Fruit fly (Drosophila melanogaster) whole organism, embryonic: ENCODE measurements around the gene CG1840.
A peak's percentile ranks its signal among the peaks of the same experiment; 100 is the strongest.

Source experiments
- Atf3 ChIP-seq: fragments of 200-800 bp; sonication (Bioruptor generic); optimal IDR thresholded peaks from 3 replicates; lab custom pipeline; 2016; ENCODE audit warnings: missing biosample characterization, missing genetic modification characterization
- CG10366 ChIP-seq: fragments of 200-800 bp; sonication (Bioruptor generic); IDR thresholded peaks from 2 replicates; pipeline ENCODE4 v1.3.6; 2022; ENCODE audit warnings: missing biosample characterization, missing genetic modification characterization
- CG10462 ChIP-seq: fragments of 200-800 bp; sonication (Bioruptor generic); optimal IDR thresholded peaks from 2 replicates; lab custom pipeline; 2016; ENCODE audit warnings: missing biosample characterization, missing genetic modification characterization
- CG13287 ChIP-seq: fragments of 200-800 bp; sonication (Bioruptor generic); IDR thresholded peaks from 2 replicates; pipeline ENCODE4 v1.3.6; 2022; ENCODE audit warnings: missing biosample characterization, missing genetic modification characterization; ENCODE audit not compliant: partially characterized antibody
- CG13624 ChIP-seq: fragments of 200-800 bp; sonication (Bioruptor generic); optimal IDR thresholded peaks from 2 replicates; lab custom pipeline; 2016; ENCODE audit warnings: missing biosample characterization, missing genetic modification characterization
- CG1602 ChIP-seq: fragments of 200-800 bp; sonication (Bioruptor generic); optimal IDR thresholded peaks from 3 replicates; lab custom pipeline; 2016; ENCODE audit warnings: missing biosample characterization, missing genetic modification characterization
- CG16813 ChIP-seq: fragments of 200-800 bp; sonication (Bioruptor generic); IDR thresholded peaks from 3 replicates; pipeline ENCODE4 v1.3.6; 2022; ENCODE audit warnings: missing biosample characterization, missing genetic modification characterization; ENCODE audit not compliant: partially characterized antibody
- CG18476 ChIP-seq: fragments of 200-800 bp; sonication (Bioruptor generic); optimal IDR thresholded peaks from 2 replicates; lab custom pipeline; 2016; ENCODE audit warnings: missing biosample characterization, mild to moderate bottlenecking, missing genetic modification characterization
- CG18599 ChIP-seq: fragments of 200-800 bp; sonication (Bioruptor generic); optimal IDR thresholded peaks from 3 replicates; lab custom pipeline; 2017; ENCODE audit warnings: missing biosample characterization, missing genetic modification characterization, mild to moderate bottlenecking, moderate library complexity, missing genetic modification reagents
- CG32532 ChIP-seq: fragments of 200-800 bp; sonication (Bioruptor generic); IDR thresholded peaks from 2 replicates; pipeline ENCODE4 v1.3.6; 2022; ENCODE audit warnings: missing biosample characterization, missing genetic modification characterization
- CG33557 ChIP-seq: fragments of 200-800 bp; sonication (Bioruptor generic); optimal IDR thresholded peaks from 2 replicates; lab custom pipeline; 2019; ENCODE audit warnings: missing biosample characterization, mild to moderate bottlenecking, missing genetic modification characterization, moderate library complexity
- CG34376 ChIP-seq: fragments of 200-800 bp; sonication (Bioruptor generic); optimal IDR thresholded peaks from 2 replicates; lab custom pipeline; 2018; ENCODE audit warnings: missing biosample characterization, mild to moderate bottlenecking, missing genetic modification characterization
- CG3847 ChIP-seq: fragments of 200-800 bp; sonication (Bioruptor generic); IDR thresholded peaks from 2 replicates; pipeline ENCODE4 v1.3.6; 2022; ENCODE audit warnings: missing biosample characterization, missing genetic modification characterization
- CG42726 ChIP-seq: fragments of 200-800 bp; sonication (Bioruptor generic); IDR thresholded peaks from 2 replicates; pipeline ENCODE4 v1.3.6; 2022; ENCODE audit warnings: missing biosample characterization, missing genetic modification characterization; ENCODE audit not compliant: partially characterized antibody
- CG4617 ChIP-seq: fragments of 200-800 bp; sonication (Bioruptor generic); optimal IDR thresholded peaks from 3 replicates; lab custom pipeline; 2016; ENCODE audit warnings: missing biosample characterization, missing genetic modification characterization, borderline replicate concordance
- CG6272 ChIP-seq: fragments of 200-800 bp; sonication (Bioruptor generic); IDR thresholded peaks from 2 replicates; pipeline ENCODE4 v1.3.6; 2022; ENCODE audit warnings: missing biosample characterization, missing genetic modification characterization
- CG6791 ChIP-seq: fragments of 200-800 bp; sonication (Bioruptor generic); IDR thresholded peaks from 3 replicates; pipeline ENCODE4 v1.3.6; 2022; ENCODE audit warnings: missing biosample characterization, missing genetic modification characterization; ENCODE audit not compliant: partially characterized antibody
- CG7372 ChIP-seq: fragments of 200-800 bp; sonication (Bioruptor generic); IDR thresholded peaks from 2 replicates; pipeline ENCODE4 v1.3.6; 2022; ENCODE audit warnings: missing biosample characterization, missing genetic modification characterization
- CG8944 ChIP-seq: fragments of 200-800 bp; sonication (Bioruptor generic); optimal IDR thresholded peaks from 3 replicates; lab custom pipeline; 2016; ENCODE audit warnings: missing biosample characterization, missing genetic modification characterization
- CrebB ChIP-seq: fragments of 200-800 bp; sonication (Bioruptor generic); optimal IDR thresholded peaks from 3 replicates; lab custom pipeline; 2018; ENCODE audit warnings: missing biosample characterization, mild to moderate bottlenecking, missing genetic modification characterization
- Eip74EF ChIP-seq, 2 experiments: fragments of 200-800 bp in 1 of 2; fragments of >200 bp in 1 of 2; sonication (Bioruptor generic) in 1 of 2; optimal IDR thresholded peaks; 2 replicates each; lab custom pipeline; 2017 to 2019; ENCODE audit warnings: missing biosample characterization in 2 of 2, missing genetic modification characterization in 2 of 2, mild to moderate bottlenecking in 1 of 2, moderate library complexity in 1 of 2
- Ets97D ChIP-seq: fragments of 200-800 bp; sonication (Bioruptor generic); optimal IDR thresholded peaks from 3 replicates; lab custom pipeline; 2016; ENCODE audit warnings: missing biosample characterization, missing genetic modification characterization
- H15 ChIP-seq: fragments of 200-800 bp; sonication (Bioruptor generic); IDR thresholded peaks from 3 replicates; pipeline ENCODE4 v1.3.6; 2022; ENCODE audit warnings: missing biosample characterization, missing genetic modification characterization
- HLH54F ChIP-seq: fragments of 200-800 bp; sonication (Bioruptor generic); optimal IDR thresholded peaks from 3 replicates; lab custom pipeline; 2016; ENCODE audit warnings: missing biosample characterization, missing genetic modification characterization
- Lpt ChIP-seq: fragments of >200 bp; optimal IDR thresholded peaks from 2 replicates; lab custom pipeline; 2018; ENCODE audit warnings: missing biosample characterization, missing genetic modification characterization
- MESR4 ChIP-seq: fragments of 200-800 bp; sonication (Bioruptor generic); optimal IDR thresholded peaks from 2 replicates; lab custom pipeline; 2018; ENCODE audit warnings: missing biosample characterization, mild to moderate bottlenecking, missing genetic modification characterization, moderate library complexity
- Opbp ChIP-seq: fragments of 200-800 bp; sonication (Bioruptor generic); IDR thresholded peaks from 3 replicates; pipeline ENCODE4 v1.3.6; 2022; ENCODE audit warnings: missing biosample characterization, missing genetic modification characterization; ENCODE audit not compliant: partially characterized antibody
- Pdp1 ChIP-seq, 2 experiments: fragments of 200-800 bp; sonication (Bioruptor generic); optimal IDR thresholded peaks; 3 replicates each; lab custom pipeline; 2016; ENCODE audit warnings: missing biosample characterization in 2 of 2, missing genetic modification characterization in 2 of 2, mild to moderate bottlenecking in 1 of 2, moderate library complexity in 1 of 2
- Rfx ChIP-seq: fragments of 200-800 bp; sonication (Bioruptor generic); IDR thresholded peaks from 2 replicates; pipeline ENCODE4 v1.3.6; 2022; ENCODE audit warnings: missing biosample characterization, missing genetic modification characterization
- Scr ChIP-seq: fragments of 200-800 bp; sonication (Bioruptor generic); IDR thresholded peaks from 2 replicates; pipeline ENCODE4 v1.3.6; 2022; ENCODE audit warnings: missing biosample characterization, missing genetic modification characterization; ENCODE audit not compliant: partially characterized antibody
- Spps ChIP-seq: fragments of 200-800 bp; sonication (Bioruptor generic); optimal IDR thresholded peaks from 2 replicates; lab custom pipeline; 2018; ENCODE audit warnings: missing biosample characterization, mild to moderate bottlenecking, missing genetic modification characterization
- Stat92E ChIP-seq, 3 experiments: fragments of >200 bp in 2 of 3; fragments of 200-800 bp in 1 of 3; sonication (Bioruptor generic) in 1 of 3; optimal IDR thresholded peaks; 2 replicates each; lab custom pipeline; 2017 to 2019; ENCODE audit warnings: missing biosample characterization in 3 of 3, missing genetic modification characterization in 3 of 3, mild to moderate bottlenecking in 1 of 3, moderate library complexity in 1 of 3
- Vsx1 ChIP-seq: fragments of 200-800 bp; sonication (Bioruptor generic); optimal IDR thresholded peaks from 2 replicates; lab custom pipeline; 2017; ENCODE audit warnings: missing biosample characterization, mild to moderate bottlenecking, missing genetic modification characterization, missing genetic modification reagents
- chif ChIP-seq, 2 experiments: fragments of 200-800 bp; sonication (Bioruptor generic); optimal IDR thresholded peaks; 3 replicates each; lab custom pipeline; 2016; ENCODE audit warnings: missing biosample characterization in 2 of 2, missing genetic modification characterization in 2 of 2
- dpn ChIP-seq, 2 experiments: fragments of 200-800 bp; sonication (Bioruptor generic); optimal IDR thresholded peaks; 3 replicates each; lab custom pipeline; 2016; ENCODE audit warnings: missing biosample characterization in 2 of 2, missing genetic modification characterization in 2 of 2
- gcm ChIP-seq: fragments of 200-800 bp; sonication (Bioruptor generic); optimal IDR thresholded peaks from 2 replicates; lab custom pipeline; 2019; ENCODE audit warnings: missing biosample characterization, mild to moderate bottlenecking, missing genetic modification characterization, moderate library complexity
- knrl ChIP-seq: fragments of 200-800 bp; sonication (Bioruptor generic); IDR thresholded peaks from 3 replicates; pipeline ENCODE4 v1.3.6; 2022; ENCODE audit warnings: missing biosample characterization, missing genetic modification characterization; ENCODE audit not compliant: partially characterized antibody
- lilli ChIP-seq: fragments of 200-800 bp; sonication (Bioruptor generic); optimal IDR thresholded peaks from 3 replicates; lab custom pipeline; 2016; ENCODE audit warnings: missing biosample characterization, missing genetic modification characterization
- nmo ChIP-seq: fragments of 200-800 bp; sonication (Bioruptor generic); optimal IDR thresholded peaks from 2 replicates; lab custom pipeline; 2018; ENCODE audit warnings: missing biosample characterization, mild to moderate bottlenecking, missing genetic modification characterization, moderate library complexity
- nom ChIP-seq: fragments of 200-800 bp; sonication (Bioruptor generic); optimal IDR thresholded peaks from 2 replicates; lab custom pipeline; 2017; ENCODE audit warnings: missing biosample characterization, missing genetic modification characterization, mild to moderate bottlenecking, moderate library complexity, missing genetic modification reagents
- otp ChIP-seq: fragments of 200-800 bp; sonication (Bioruptor generic); IDR thresholded peaks from 3 replicates; pipeline ENCODE4, ENCODE4 v1.3.6; 2022; ENCODE audit warnings: missing biosample characterization, missing genetic modification characterization
- phol ChIP-seq: fragments of 200-800 bp; sonication (Bioruptor generic); optimal IDR thresholded peaks from 3 replicates; lab custom pipeline; 2018; ENCODE audit warnings: missing biosample characterization, mild to moderate bottlenecking, missing genetic modification characterization, moderate library complexity
- pzg ChIP-seq: fragments of 200-800 bp; sonication (Bioruptor generic); optimal IDR thresholded peaks from 3 replicates; lab custom pipeline; 2018; ENCODE audit warnings: missing biosample characterization, mild to moderate bottlenecking, missing genetic modification characterization, moderate library complexity
- run ChIP-seq: fragments of 200-800 bp; sonication (Bioruptor generic); optimal IDR thresholded peaks from 3 replicates; lab custom pipeline; 2018; ENCODE audit warnings: missing biosample characterization, mild to moderate bottlenecking, missing genetic modification characterization
- shn ChIP-seq: fragments of 200-800 bp; sonication (Bioruptor generic); optimal IDR thresholded peaks from 3 replicates; lab custom pipeline; 2016; ENCODE audit warnings: missing biosample characterization, missing genetic modification characterization
- sob ChIP-seq: fragments of 200-800 bp; sonication (Bioruptor generic); IDR thresholded peaks from 2 replicates; pipeline ENCODE4 v1.3.6; 2022; ENCODE audit warnings: missing biosample characterization, missing genetic modification characterization
- stwl ChIP-seq: fragments of 200-800 bp; sonication (Bioruptor generic); optimal IDR thresholded peaks from 3 replicates; lab custom pipeline; 2018; ENCODE audit warnings: missing biosample characterization, mild to moderate bottlenecking, missing genetic modification characterization, moderate library complexity

The CG1840 gene

dm6 chrX:11854758-11855465 lies 33.2 kb upstream of the CG1840 start, which contains the start of the genes CG10347 and ATP7 (continued):
- TF ChIP-seq knrl (peak; percentile 93), nmo (GFP tag; lab: Kevin White, UChicago) (peak; percentile 47), stwl (tag; lab: Kevin White, UChicago) (peak; percentile 57), CG32532 (no peak), CG6272 (GFP tag; lab: Robert Waterston, UW) (0 out of 2 replicates have a peak, but pooled peaks have one; percentile 23), CG3847 (GFP tag; lab: Robert Waterston, UW) (no peak), Atf3 (GFP tag; lab: Kevin White, UChicago) (peak; percentile 13), Scr (peak; percentile 94), CG7372 (GFP tag; lab: Robert Waterston, UW) (no peak), CG6791 (GFP tag; lab: Robert Waterston, UW) (peak; percentile 86), CG10462 (peak; percentile 43), Pdp1 (GFP tag; optimal IDR thresholded peaks at IDR 0.05; lab: Kevin White, UChicago) (peak; percentile 11 to 40), H15 (GFP tag; lab: Robert Waterston, UW) (0 out of 3 replicates have a peak, but pooled peaks have one; percentile 23), nom (GFP tag; lab: Kevin White, UChicago) (peak; percentile 47), CG33557 (no peak), CG18476 (peak; percentile 98), Ets97D (GFP tag; lab: Kevin White, UChicago) (peak; percentile 53), Spps (tag; lab: Kevin White, UChicago) (no peak), chif (GFP tag; optimal IDR thresholded peaks at IDR 0.05; lab: Kevin White, UChicago) (no peak), Rfx (GFP tag; lab: Robert Waterston, UW) (peak; percentile 21; the same call in 1 of the 2 replicates), pzg (GFP tag; lab: Kevin White, UChicago) (peak; percentile 72), phol (tag; lab: Kevin White, UChicago) (peak; percentile 38), lilli (GFP tag; lab: Kevin White, UChicago) (peak; percentile 55), otp (GFP tag; lab: Robert Waterston, UW) (no peak), CG13624 (GFP tag; lab: Kevin White, UChicago) (peak; percentile 27), CG8944 (GFP tag; lab: Kevin White, UChicago) (peak; percentile 26), CG16813 (peak; percentile 90), CG42726 (GFP tag; lab: Robert Waterston, UW) (peak; percentile 82), CG10366 (GFP tag; lab: Robert Waterston, UW) (no peak), sob (GFP tag; lab: Robert Waterston, UW) (0 out of 2 replicates have a peak, but pooled peaks have one; percentile 6), CG1602 (peak; percentile 10), MESR4 (GFP tag; lab: Kevin White, UChicago) (peak; percentile 74), run (tag; lab: Kevin White, UChicago) (no peak), HLH54F (peak; percentile 55), Lpt (no peak), CG4617 (GFP tag; lab: Kevin White, UChicago) (peak; percentile 23), shn (GFP tag; lab: Kevin White, UChicago) (peak; percentile 18), Vsx1 (peak; percentile 20), CG34376 (peak; percentile 33), gcm (GFP tag; lab: Kevin White, UChicago) (peak; percentile 4), Opbp (GFP tag; lab: Robert Waterston, UW) (peak; percentile 85), CrebB (tag; lab: Kevin White, UChicago) (no peak), Eip74EF (GFP tag; optimal IDR thresholded peaks at IDR 0.05; lab: Kevin White, UChicago) (no peak), CG18599 (GFP tag; lab: Kevin White, UChicago) (peak; percentile 23), Stat92E (GFP tag; optimal IDR thresholded peaks at IDR 0.05; lab: Kevin White, UChicago) (peak in 1 of 3 experiments; percentile 21), dpn (GFP tag; optimal IDR thresholded peaks at IDR 0.05; lab: Kevin White, UChicago) (peak in 1 of 2 experiments; percentile 36), CG13287 (GFP tag; lab: Robert Waterston, UW) (peak; percentile 96)
